Worm (Caenorhabditis elegans) whole organism, L3 larva: Measurements from ENCODE around the gene C45G9.5.

Experiments
- ZK546.5 ChIP-seq: sonication (generic microtip); optimal IDR thresholded peaks from 2 replicates; lab custom pipeline; 2017; ENCODE audit warnings: missing biosample characterization, missing genetic modification characterization
- egl-27 ChIP-seq: sonication (generic microtip); optimal IDR thresholded peaks from 4 replicates; lab custom pipeline; 2017; ENCODE audit warnings: missing biosample characterization, missing genetic modification reagents, missing genetic modification characterization
- elt-1 ChIP-seq: fragments of 150-350 bp; optimal IDR thresholded peaks from 2 replicates; lab custom pipeline; 2014; ENCODE audit warnings: missing biosample characterization, missing genetic modification characterization
- elt-2 ChIP-seq: sonication (generic microtip); optimal IDR thresholded peaks from 2 replicates; lab custom pipeline; 2016; ENCODE audit warnings: missing genetic modification reagents, mild to moderate bottlenecking, missing genetic modification characterization, missing compliant biosample characterization
- fkh-10 ChIP-seq: sonication (generic microtip); optimal IDR thresholded peaks from 2 replicates; lab custom pipeline; 2017; ENCODE audit warnings: missing biosample characterization, missing genetic modification reagents, missing genetic modification characterization
- hmg-11 ChIP-seq: sonication (generic microtip); optimal IDR thresholded peaks from 2 replicates; lab custom pipeline; 2016; ENCODE audit warnings: missing genetic modification characterization, missing compliant biosample characterization
- nhr-25 ChIP-seq: sonication (generic microtip); optimal IDR thresholded peaks from 2 replicates; lab custom pipeline; 2017; ENCODE audit warnings: missing biosample characterization, missing genetic modification characterization
- nhr-77 ChIP-seq: fragments of 150-350 bp; optimal IDR thresholded peaks from 2 replicates; lab custom pipeline; 2014; ENCODE audit warnings: missing biosample characterization, missing genetic modification characterization
- skn-1 ChIP-seq: fragments of 150-350 bp; optimal IDR thresholded peaks from 2 replicates; lab custom pipeline; 2014; ENCODE audit warnings: missing biosample characterization, missing genetic modification characterization
- unc-62 ChIP-seq: fragments of 150-350 bp; sonication (generic microtip); optimal IDR thresholded peaks from 4 replicates; lab custom pipeline; 2014; ENCODE audit warnings: missing biosample characterization, missing genetic modification reagents, missing genetic modification characterization

DNA sequence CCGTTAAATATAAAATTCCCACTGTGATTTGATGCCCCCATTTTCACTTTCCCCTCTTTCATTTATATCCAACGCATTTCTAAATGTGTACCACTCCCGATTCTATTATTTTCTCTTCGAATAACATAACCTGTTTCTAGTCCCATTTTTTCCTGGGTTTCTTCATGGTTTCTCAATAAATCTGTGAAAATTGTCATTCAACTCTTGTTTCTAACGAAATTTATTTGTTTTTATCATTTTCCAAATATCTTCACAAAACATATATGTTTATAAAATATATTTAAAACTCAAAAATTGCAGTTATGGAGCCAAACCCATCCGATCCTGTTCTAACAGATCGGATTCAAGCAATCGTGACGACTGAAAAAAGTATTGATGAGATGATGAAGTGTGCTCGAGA is 27.0 kb upstream of the C45G9.5 start, which contains the start of gene mdt-11:
- TF ChIP-seq unc-62 (GFP tag; lab: Kevin White, UChicago) = no peak
- no peak for TF ChIP-seq fkh-10
- TF ChIP-seq ZK546.5 = no peak
- no peak for TF ChIP-seq skn-1 (tag; lab: Kevin White, UChicago)
- TF ChIP-seq egl-27 = no peak
- no peak for TF ChIP-seq elt-2 (tag; lab: Kevin White, UChicago)
- no peak for TF ChIP-seq elt-1 (tag; lab: Kevin White, UChicago)
- no peak for TF ChIP-seq hmg-11 (tag; lab: Kevin White, UChicago)
- TF ChIP-seq nhr-25 = no peak
- TF ChIP-seq nhr-77 (tag; lab: Kevin White, UChicago) = no peak
